Fruit fly (Drosophila melanogaster): ENCODE data around the gene Sdic1.

The Sdic1 gene

dm6 chrX:20133432-20133831 is 45.0 kb downstream of the Sdic1 start, which contains the start of gene CG15322:
TSS of gene CG15322 (plus strand) at chrX:20133579.
- TF ChIP-seq bab1 (GFP tag; optimal IDR thresholded peaks at IDR 0.05) (no peak), Mnt (GFP tag; optimal IDR thresholded peaks at IDR 0.05) (no peak), CG5204 (GFP tag; optimal IDR thresholded peaks at IDR 0.05) (no peak), CG33017 (tag; optimal IDR thresholded peaks at IDR 0.05) (no peak), Crg-1 (GFP tag; optimal IDR thresholded peaks at IDR 0.05) (no peak), CG11617 (GFP tag; optimal IDR thresholded peaks at IDR 0.05) (no peak), pad (GFP tag; optimal IDR thresholded peaks at IDR 0.05) (no peak), ovo (GFP tag; optimal IDR thresholded peaks at IDR 0.05) (no peak), tj (GFP tag; optimal IDR thresholded peaks at IDR 0.05) (no peak), toe (GFP tag; optimal IDR thresholded peaks at IDR 0.05) (no peak), Hr96 (GFP tag; optimal IDR thresholded peaks at IDR 0.05) (no peak), cic (GFP tag; optimal IDR thresholded peaks at IDR 0.05) (no peak), CG14711 (tag; optimal IDR thresholded peaks at IDR 0.05) (no peak), CG7101 (tag; optimal IDR thresholded peaks at IDR 0.05) (no peak), CG1620 (GFP tag; optimal IDR thresholded peaks at IDR 0.05) (no peak), cnc (optimal IDR thresholded peaks at IDR 0.05) (no peak), CG7045 (GFP tag; optimal IDR thresholded peaks at IDR 0.05) (no peak)

dm6 chrX:20130486-20130885 is 48.0 kb downstream of the Sdic1 start:
- TF ChIP-seq bab1 (GFP tag; optimal IDR thresholded peaks at IDR 0.05), result no peak
- TF ChIP-seq CG33017 (tag; optimal IDR thresholded peaks at IDR 0.05), result no peak
- TF ChIP-seq CG7101 (tag; optimal IDR thresholded peaks at IDR 0.05), result no peak

- TF ChIP-seq CG33017 (tag; optimal IDR thresholded peaks at IDR 0.05) (no peak), CG5204 (GFP tag; optimal IDR thresholded peaks at IDR 0.05) (no peak), Hr96 (GFP tag; optimal IDR thresholded peaks at IDR 0.05) (no peak), Clk (GFP tag; optimal IDR thresholded peaks at IDR 0.05) (no peak), ovo (GFP tag; optimal IDR thresholded peaks at IDR 0.05) (no peak), Crg-1 (GFP tag; optimal IDR thresholded peaks at IDR 0.05) (no peak), cic (GFP tag; optimal IDR thresholded peaks at IDR 0.05) (no peak), CG11617 (GFP tag; optimal IDR thresholded peaks at IDR 0.05) (no peak), tj (GFP tag; optimal IDR thresholded peaks at IDR 0.05) (no peak), bab1 (GFP tag; optimal IDR thresholded peaks at IDR 0.05) (no peak), CG7101 (tag; optimal IDR thresholded peaks at IDR 0.05) (no peak), toe (GFP tag; optimal IDR thresholded peaks at IDR 0.05) (no peak), kay (GFP tag; ENCODE audit: borderline replicate concordance) (no peak), pad (GFP tag; optimal IDR thresholded peaks at IDR 0.05) (no peak), CG7045 (GFP tag; optimal IDR thresholded peaks at IDR 0.05) (no peak), Mnt (GFP tag; optimal IDR thresholded peaks at IDR 0.05) (no peak), CG12768 (GFP tag; optimal IDR thresholded peaks at IDR 0.05) (no peak)
Observed at dm6 chrX:20129554-20129953, 48.9 kb downstream of the Sdic1 start.
